Fruit fly (Drosophila melanogaster): Measurements from ENCODE around the gene Or19b.
"Not testable (repeated sequence)": the region's sequence is repeated elsewhere in the genome, so short reads cannot be mapped to it uniquely, and the experiment has no call there.

Or19b gene

DNA sequence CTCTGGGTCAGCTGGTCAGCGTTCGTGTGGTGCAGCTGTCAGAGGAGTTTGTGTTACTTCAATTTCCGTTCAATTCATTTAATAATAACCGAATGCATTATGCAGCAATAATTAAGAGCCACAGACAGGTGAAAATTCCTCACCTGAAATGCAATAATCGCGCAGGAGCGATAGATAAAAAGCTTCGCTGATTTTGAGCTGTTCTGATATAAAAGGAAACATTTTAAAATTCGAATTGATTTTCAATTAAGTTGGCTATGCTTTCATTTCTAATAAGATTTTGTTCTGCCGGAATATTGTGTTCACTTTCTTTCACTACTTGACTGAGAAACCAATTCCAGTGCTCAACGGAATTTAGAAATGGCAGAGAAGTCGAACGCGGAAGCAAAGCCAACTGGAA lies 45.3 kb downstream of the Or19b start, which contains the start of gene CG42583:
Gene CG42583 (plus strand): TSS at position 301 of the 400 bp plus-strand sequence.
- TF ChIP-seq salr (GFP tag; optimal IDR thresholded peaks at IDR 0.05) (no peak), fd59A (GFP tag; optimal IDR thresholded peaks at IDR 0.05) (no peak), lz (GFP tag; optimal IDR thresholded peaks at IDR 0.05) (no peak), CG6163 (GFP tag; IDR thresholded peaks at IDR 0.05) (no peak), pdm3 (GFP tag; optimal IDR thresholded peaks at IDR 0.05) (no peak), CG1621 (tag; optimal IDR thresholded peaks at IDR 0.05) (no peak), CG6808 (GFP tag; optimal IDR thresholded peaks at IDR 0.05) (no peak), Hr4 (GFP tag; optimal IDR thresholded peaks at IDR 0.05) (no peak), Blimp-1 (GFP tag; optimal IDR thresholded peaks at IDR 0.05) (no peak)

DNA sequence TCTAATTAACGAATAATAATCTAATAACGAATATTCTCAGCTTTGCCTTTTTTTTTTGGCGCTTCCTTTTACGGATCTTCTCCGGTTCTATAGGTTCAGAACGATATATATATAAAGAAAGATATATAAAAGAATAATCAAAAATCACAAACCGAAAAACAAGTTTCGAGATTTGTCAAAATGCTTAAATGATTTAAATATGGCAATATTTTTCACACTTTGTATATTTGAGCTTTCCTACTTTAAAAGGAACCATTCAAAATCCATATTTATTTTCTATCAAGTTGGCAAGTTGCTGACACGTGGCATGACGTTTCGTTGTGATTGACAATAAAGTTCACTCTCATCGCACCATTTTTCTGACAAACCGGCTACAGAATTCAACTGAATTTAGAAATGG lies 46.5 kb downstream of the Or19b start, which contains the start of gene CG34332:
Gene CG34332 (plus strand): TSS at position 301 of the 400 bp plus-strand sequence.
- no peak for TF ChIP-seq pdm3 (GFP tag; optimal IDR thresholded peaks at IDR 0.05)
- no peak for TF ChIP-seq svp (GFP tag)
- no peak for TF ChIP-seq CG6163 (GFP tag; IDR thresholded peaks at IDR 0.05)
- no peak for TF ChIP-seq CG8319 (GFP tag; optimal IDR thresholded peaks at IDR 0.05)
- TF ChIP-seq Gug (GFP tag; IDR thresholded peaks at IDR 0.05), result no peak
- no peak for TF ChIP-seq CG3919 (GFP tag; optimal IDR thresholded peaks at IDR 0.05)
- TF ChIP-seq eg (GFP tag; IDR thresholded peaks at IDR 0.05), result no peak
- TF ChIP-seq Smox (GFP tag; optimal IDR thresholded peaks at IDR 0.05), result no peak
- no peak for TF ChIP-seq cyc (GFP tag; optimal IDR thresholded peaks at IDR 0.05)
- TF ChIP-seq acj6 (GFP tag; optimal IDR thresholded peaks at IDR 0.05), result no peak
- no peak for TF ChIP-seq achi (GFP tag; optimal IDR thresholded peaks at IDR 0.05)
- no peak for TF ChIP-seq CG34406 (GFP tag; optimal IDR thresholded peaks at IDR 0.05)
- TF ChIP-seq CG6808 (GFP tag; optimal IDR thresholded peaks at IDR 0.05), result no peak
- TF ChIP-seq esn (GFP tag; optimal IDR thresholded peaks at IDR 0.05), result no peak
- TF ChIP-seq Sox14 (GFP tag; optimal IDR thresholded peaks at IDR 0.05), result no peak
- no peak for TF ChIP-seq Ets96B (tag; optimal IDR thresholded peaks at IDR 0.05)
- TF ChIP-seq CG11762 (GFP tag; optimal IDR thresholded peaks at IDR 0.05; ENCODE audit: insufficient read depth), result no peak
- no peak for TF ChIP-seq CG8119 (GFP tag; IDR thresholded peaks at IDR 0.05)
- no peak for TF ChIP-seq dsx (GFP tag; optimal IDR thresholded peaks at IDR 0.05; ENCODE audit: poor library complexity, severe bottlenecking)

DNA sequence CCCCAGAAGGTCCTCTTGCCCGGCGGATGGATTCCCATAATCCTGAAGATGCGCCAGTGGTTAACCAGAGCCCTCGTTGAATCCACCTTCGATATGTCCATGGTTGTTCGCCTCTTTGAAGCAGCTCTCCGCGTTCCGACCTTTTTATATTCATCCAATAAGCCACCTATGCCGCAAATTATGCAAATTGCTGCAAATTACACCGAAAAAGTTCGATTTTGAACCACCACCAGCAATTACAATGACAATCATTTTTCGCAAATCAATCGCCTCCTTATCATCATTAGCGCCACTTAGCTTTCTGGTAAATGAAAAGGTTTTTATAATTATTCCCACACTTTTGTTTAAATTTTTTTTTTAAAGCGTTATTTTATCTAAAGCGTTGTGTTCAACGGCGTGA lies 48.9 kb downstream of the Or19b start, which contains the start of gene Or19a:
Gene Or19a (minus strand): TSS at position 101 of the 400 bp plus-strand sequence.
- TF ChIP-seq Sox14 (GFP tag; optimal IDR thresholded peaks at IDR 0.05); svp (GFP tag); pdm3 (GFP tag; optimal IDR thresholded peaks at IDR 0.05): not testable (repeated sequence)
